Worm (Caenorhabditis elegans): ENCODE measurements around the gene R12G8.1.

DNA sequence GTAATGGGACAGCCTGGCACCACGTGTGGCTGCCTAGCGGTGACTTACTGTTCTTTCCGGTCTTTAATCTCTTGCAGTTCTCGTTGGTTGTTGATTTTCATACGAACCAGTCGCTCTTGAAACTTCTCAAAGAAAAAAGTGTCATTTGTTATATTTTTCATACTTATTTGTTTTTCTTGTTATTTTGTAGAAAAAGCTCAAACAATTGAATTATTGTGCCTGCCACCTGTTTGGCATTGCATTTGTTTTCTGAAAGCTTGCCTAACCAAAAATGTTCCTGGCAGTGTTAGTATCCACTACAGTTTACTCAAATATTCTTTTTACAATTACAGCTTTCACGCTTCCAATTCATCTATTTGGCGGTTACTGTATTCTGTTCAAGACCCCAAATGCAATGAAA lies 16.0 kb upstream of the R12G8.1 start, which contains the start of the genes C47A10.16 and srh-283:
- TF ChIP-seq lsy-2 (tag; optimal IDR thresholded peaks at IDR 0.05) (no peak), unc-62 (GFP tag; optimal IDR thresholded peaks at IDR 0.05) (no peak), nhr-28 (tag; optimal IDR thresholded peaks at IDR 0.05) (no peak), mab-5 (tag; optimal IDR thresholded peaks at IDR 0.05) (no peak), elt-3 (tag; optimal IDR thresholded peaks at IDR 0.05) (no peak), mls-2 (tag; optimal IDR thresholded peaks at IDR 0.05) (no peak), pha-4 (tag; optimal IDR thresholded peaks at IDR 0.05) (no peak), bed-3 (GFP tag; optimal IDR thresholded peaks at IDR 0.05) (no peak), ceh-83 (GFP tag; optimal IDR thresholded peaks at IDR 0.05) (no peak), lin-13 (tag; optimal IDR thresholded peaks at IDR 0.05) (no peak)
